Fruit fly (Drosophila melanogaster) whole organism, embryonic: Measurements from ENCODE around the gene CG6738.

Experiments
- BtbVII ChIP-seq: fragments of 200-800 bp; sonication (Bioruptor generic); optimal IDR thresholded peaks from 3 replicates; lab custom pipeline; 2017; ENCODE audit warnings: missing biosample characterization, mild to moderate bottlenecking, missing genetic modification characterization
- CG12659 ChIP-seq: fragments of 200-800 bp; sonication (Bioruptor generic); optimal IDR thresholded peaks from 3 replicates; lab custom pipeline; 2017; ENCODE audit warnings: mild to moderate bottlenecking, missing biosample characterization, missing genetic modification reagents, missing genetic modification characterization
- CG12769 ChIP-seq: fragments of 200-800 bp; sonication (Bioruptor generic); optimal IDR thresholded peaks from 2 replicates; lab custom pipeline; 2019; ENCODE audit warnings: missing biosample characterization, mild to moderate bottlenecking, missing genetic modification characterization, moderate library complexity
- CG14860 ChIP-seq: fragments of 200-800 bp; sonication (Bioruptor generic); IDR thresholded peaks from 3 replicates; pipeline ENCODE4 v1.3.6; 2022; ENCODE audit warnings: missing biosample characterization, missing genetic modification characterization; ENCODE audit not compliant: partially characterized antibody
- CG15514 ChIP-seq: fragments of 200-800 bp; sonication (Bioruptor generic); optimal IDR thresholded peaks from 3 replicates; lab custom pipeline; 2017; ENCODE audit warnings: missing biosample characterization, missing genetic modification characterization, mild to moderate bottlenecking, moderate library complexity, missing genetic modification reagents
- CG18262 ChIP-seq: fragments of 200-800 bp; optimal IDR thresholded peaks from 3 replicates; lab custom pipeline; 2019; ENCODE audit warnings: missing biosample characterization, mild to moderate bottlenecking, missing genetic modification characterization, moderate library complexity
- CG2116 ChIP-seq: fragments of 200-800 bp; sonication (Bioruptor generic); optimal IDR thresholded peaks from 3 replicates; lab custom pipeline; 2018; ENCODE audit warnings: missing biosample characterization, mild to moderate bottlenecking, missing genetic modification characterization
- CG2120 ChIP-seq: fragments of 200-800 bp; sonication (Bioruptor generic); optimal IDR thresholded peaks from 3 replicates; lab custom pipeline; 2016; ENCODE audit warnings: missing biosample characterization, missing genetic modification characterization
- CG2129 ChIP-seq: fragments of 200-800 bp; sonication (Bioruptor generic); IDR thresholded peaks from 2 replicates; pipeline ENCODE4 v1.3.6; 2022; ENCODE audit warnings: missing biosample characterization, missing genetic modification characterization; ENCODE audit not compliant: partially characterized antibody
- CG2712 ChIP-seq: fragments of 200-800 bp; optimal IDR thresholded peaks from 3 replicates; lab custom pipeline; 2019; ENCODE audit warnings: missing biosample characterization, mild to moderate bottlenecking, missing genetic modification characterization, moderate library complexity
- CG30020 ChIP-seq: fragments of 200-800 bp; optimal IDR thresholded peaks from 2 replicates; lab custom pipeline; 2019; ENCODE audit warnings: missing biosample characterization, mild to moderate bottlenecking, missing genetic modification characterization, moderate library complexity
- CG33557 ChIP-seq: fragments of 200-800 bp; sonication (Bioruptor generic); optimal IDR thresholded peaks from 2 replicates; lab custom pipeline; 2019; ENCODE audit warnings: missing biosample characterization, mild to moderate bottlenecking, missing genetic modification characterization, moderate library complexity
- CG34224 ChIP-seq: fragments of 200-800 bp; sonication (Bioruptor generic); IDR thresholded peaks from 3 replicates; pipeline ENCODE4 v1.3.6; 2022; ENCODE audit warnings: missing biosample characterization, missing genetic modification characterization; ENCODE audit not compliant: partially characterized antibody
- CG42726 ChIP-seq: fragments of 200-800 bp; sonication (Bioruptor generic); IDR thresholded peaks from 2 replicates; pipeline ENCODE4 v1.3.6; 2022; ENCODE audit warnings: missing biosample characterization, missing genetic modification characterization; ENCODE audit not compliant: partially characterized antibody
- CG4328 ChIP-seq: fragments of 200-800 bp; sonication (Bioruptor generic); optimal IDR thresholded peaks from 3 replicates; lab custom pipeline; 2017; ENCODE audit warnings: missing biosample characterization, missing genetic modification reagents, missing genetic modification characterization
- CG4617 ChIP-seq: fragments of 200-800 bp; sonication (Bioruptor generic); optimal IDR thresholded peaks from 3 replicates; lab custom pipeline; 2016; ENCODE audit warnings: missing biosample characterization, missing genetic modification characterization, borderline replicate concordance
- CG6272 ChIP-seq: fragments of 200-800 bp; sonication (Bioruptor generic); IDR thresholded peaks from 2 replicates; pipeline ENCODE4 v1.3.6; 2022; ENCODE audit warnings: missing biosample characterization, missing genetic modification characterization
- CoRest ChIP-seq: fragments of 200-800 bp; sonication (Bioruptor generic); optimal IDR thresholded peaks from 3 replicates; lab custom pipeline; 2018; ENCODE audit warnings: missing biosample characterization, mild to moderate bottlenecking, missing genetic modification characterization, moderate library complexity
- Dip3 ChIP-seq: fragments of 200-800 bp; sonication (Bioruptor generic); optimal IDR thresholded peaks from 3 replicates; lab custom pipeline; 2016; ENCODE audit warnings: missing biosample characterization, missing genetic modification characterization
- Ets97D ChIP-seq: fragments of 200-800 bp; sonication (Bioruptor generic); optimal IDR thresholded peaks from 3 replicates; lab custom pipeline; 2016; ENCODE audit warnings: missing biosample characterization, missing genetic modification characterization
- HLH54F ChIP-seq: fragments of 200-800 bp; sonication (Bioruptor generic); optimal IDR thresholded peaks from 3 replicates; lab custom pipeline; 2016; ENCODE audit warnings: missing biosample characterization, missing genetic modification characterization
- Hmr ChIP-seq: fragments of 200-800 bp; sonication (Bioruptor generic); optimal IDR thresholded peaks from 3 replicates; lab custom pipeline; 2017; ENCODE audit warnings: mild to moderate bottlenecking, missing biosample characterization, missing genetic modification reagents, missing genetic modification characterization
- Hr3 ChIP-seq: fragments of 200-800 bp; sonication (Bioruptor generic); optimal IDR thresholded peaks from 3 replicates; lab custom pipeline; 2016; ENCODE audit warnings: missing biosample characterization, missing genetic modification characterization
- MESR4 ChIP-seq: fragments of 200-800 bp; sonication (Bioruptor generic); optimal IDR thresholded peaks from 2 replicates; lab custom pipeline; 2018; ENCODE audit warnings: missing biosample characterization, mild to moderate bottlenecking, missing genetic modification characterization, moderate library complexity
- Neu2 ChIP-seq: fragments of 200-800 bp; sonication (Bioruptor generic); optimal IDR thresholded peaks from 3 replicates; lab custom pipeline; 2016; ENCODE audit warnings: missing biosample characterization, missing genetic modification characterization, borderline replicate concordance
- NfI ChIP-seq: fragments of 200-800 bp; sonication (Bioruptor generic); optimal IDR thresholded peaks from 3 replicates; lab custom pipeline; 2018; ENCODE audit warnings: missing biosample characterization, mild to moderate bottlenecking, missing genetic modification characterization, moderate library complexity
- Oli ChIP-seq: fragments of 200-800 bp; sonication (Bioruptor generic); optimal IDR thresholded peaks from 2 replicates; lab custom pipeline; 2018; ENCODE audit warnings: missing biosample characterization, mild to moderate bottlenecking, missing genetic modification characterization, moderate library complexity
- Sin3A ChIP-seq: fragments of >200 bp; optimal IDR thresholded peaks from 2 replicates; lab custom pipeline; 2018
- Sry-β ChIP-seq: fragments of 200-800 bp; sonication (Bioruptor generic); optimal IDR thresholded peaks from 2 replicates; lab custom pipeline; 2018; ENCODE audit warnings: missing biosample characterization, mild to moderate bottlenecking, missing genetic modification characterization, moderate library complexity
- ato ChIP-seq: fragments of 200-800 bp; sonication (Bioruptor generic); IDR thresholded peaks from 2 replicates; pipeline ENCODE4 v1.3.6; 2022; ENCODE audit warnings: missing biosample characterization, missing genetic modification characterization; ENCODE audit not compliant: partially characterized antibody
- chinmo ChIP-seq: fragments of 200-800 bp; sonication (Bioruptor generic); IDR thresholded peaks from 4 replicates; pipeline ENCODE4 v1.3.6; 2022; ENCODE audit warnings: missing biosample characterization, missing genetic modification characterization; ENCODE audit not compliant: partially characterized antibody
- chn ChIP-seq: fragments of 200-800 bp; sonication (Bioruptor generic); optimal IDR thresholded peaks from 2 replicates; lab custom pipeline; 2016; ENCODE audit warnings: missing biosample characterization, missing genetic modification characterization
- crp ChIP-seq, 2 experiments: fragments of 200-800 bp; sonication (Bioruptor generic); optimal IDR thresholded peaks; 2 replicates in 1 of 2; 3 replicates in 1 of 2; lab custom pipeline; 2017; ENCODE audit warnings: missing biosample characterization in 2 of 2, missing genetic modification characterization in 2 of 2, mild to moderate bottlenecking in 1 of 2, moderate library complexity in 1 of 2
- dmrt11E ChIP-seq: fragments of 200-800 bp; sonication (Bioruptor generic); optimal IDR thresholded peaks from 3 replicates; lab custom pipeline; 2018; ENCODE audit warnings: missing biosample characterization, mild to moderate bottlenecking, missing genetic modification characterization, moderate library complexity
- dpn ChIP-seq, 2 experiments: fragments of 200-800 bp; sonication (Bioruptor generic); optimal IDR thresholded peaks; 3 replicates each; lab custom pipeline; 2016; ENCODE audit warnings: missing biosample characterization in 2 of 2, missing genetic modification characterization in 2 of 2
- eve ChIP-seq, 2 experiments: fragments of >200 bp; optimal IDR thresholded peaks; 2 replicates each; lab custom pipeline; 2017; ENCODE audit warnings: missing biosample characterization in 2 of 2, missing genetic modification characterization in 2 of 2
- fd102C ChIP-seq: fragments of 200-800 bp; sonication (Bioruptor generic); optimal IDR thresholded peaks from 2 replicates; lab custom pipeline; 2018; ENCODE audit warnings: missing biosample characterization, mild to moderate bottlenecking, missing genetic modification characterization, moderate library complexity
- hkb ChIP-seq, 2 experiments: fragments of 200-800 bp in 1 of 2; fragments of >200 bp in 1 of 2; sonication (Bioruptor generic) in 1 of 2; IDR thresholded peaks in 1 of 2; optimal IDR thresholded peaks in 1 of 2; 2 replicates each; pipeline versions ENCODE4 v1.3.6 to Lab custom; 2017 to 2022; ENCODE audit warnings: missing biosample characterization in 1 of 2, missing genetic modification characterization in 1 of 2
- ind ChIP-seq: fragments of 200-800 bp; sonication (Bioruptor generic); optimal IDR thresholded peaks from 3 replicates; lab custom pipeline; 2016; ENCODE audit warnings: missing biosample characterization, missing genetic modification characterization
- inv ChIP-seq: fragments of 200-800 bp; sonication (Bioruptor generic); IDR thresholded peaks from 2 replicates; pipeline ENCODE4 v1.3.6; 2022; ENCODE audit warnings: missing biosample characterization, missing genetic modification characterization; ENCODE audit not compliant: partially characterized antibody
- jigr1 ChIP-seq: fragments of 200-800 bp; sonication (Bioruptor generic); IDR thresholded peaks from 3 replicates; pipeline ENCODE4 v1.3.6; 2022; ENCODE audit warnings: missing biosample characterization, missing genetic modification characterization
- klu ChIP-seq: fragments of 200-800 bp; sonication (Bioruptor generic); IDR thresholded peaks from 2 replicates; pipeline ENCODE4 v1.3.6; 2022; ENCODE audit warnings: missing biosample characterization, missing genetic modification characterization
- lbe ChIP-seq: fragments of 200-800 bp; sonication (Bioruptor generic); optimal IDR thresholded peaks from 2 replicates; lab custom pipeline; 2016; ENCODE audit warnings: missing biosample characterization, mild to moderate bottlenecking, missing genetic modification characterization
- nmo ChIP-seq: fragments of 200-800 bp; sonication (Bioruptor generic); optimal IDR thresholded peaks from 2 replicates; lab custom pipeline; 2018; ENCODE audit warnings: missing biosample characterization, mild to moderate bottlenecking, missing genetic modification characterization, moderate library complexity
- pzg ChIP-seq: fragments of 200-800 bp; sonication (Bioruptor generic); optimal IDR thresholded peaks from 3 replicates; lab custom pipeline; 2018; ENCODE audit warnings: missing biosample characterization, mild to moderate bottlenecking, missing genetic modification characterization, moderate library complexity
- unc-4 ChIP-seq: fragments of 200-800 bp; sonication (Bioruptor generic); IDR thresholded peaks from 2 replicates; pipeline ENCODE4 v1.3.6; 2022; ENCODE audit warnings: missing biosample characterization, missing genetic modification characterization; ENCODE audit not compliant: partially characterized antibody

The CG6738 gene

DNA sequence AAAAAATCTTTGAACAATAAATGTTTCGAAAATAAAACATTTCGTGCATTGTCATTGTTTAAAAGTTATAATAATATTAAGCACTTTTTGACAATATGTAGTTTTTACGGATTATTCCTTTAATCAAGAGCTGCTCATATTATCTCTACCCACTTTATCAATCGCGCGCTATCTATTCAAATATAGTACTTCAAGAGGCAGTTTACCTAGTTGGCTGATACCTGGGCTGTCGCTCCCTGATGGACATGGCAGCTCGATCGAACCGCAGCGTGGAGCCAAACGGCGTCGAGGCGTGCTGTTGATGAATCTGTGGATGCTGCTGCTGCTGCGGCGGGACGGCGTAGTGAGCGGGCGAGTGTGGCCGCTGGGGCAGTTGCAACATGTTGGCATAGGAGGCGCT, 39.2 kb upstream of the CG6738 start:
- no peak for TF ChIP-seq HLH54F
- no peak for TF ChIP-seq CG12769 (tag; lab: Kevin White, UChicago)
- no peak for TF ChIP-seq CG2116 (GFP tag; lab: Kevin White, UChicago)
- no peak for TF ChIP-seq Sry-β (GFP tag; lab: Kevin White, UChicago)
- TF ChIP-seq fd102C (GFP tag; lab: Kevin White, UChicago): no peak
- TF ChIP-seq Sin3A (lab: Kevin White, UChicago): no peak
- TF ChIP-seq, all 482 proteins: peak for 0

DNA sequence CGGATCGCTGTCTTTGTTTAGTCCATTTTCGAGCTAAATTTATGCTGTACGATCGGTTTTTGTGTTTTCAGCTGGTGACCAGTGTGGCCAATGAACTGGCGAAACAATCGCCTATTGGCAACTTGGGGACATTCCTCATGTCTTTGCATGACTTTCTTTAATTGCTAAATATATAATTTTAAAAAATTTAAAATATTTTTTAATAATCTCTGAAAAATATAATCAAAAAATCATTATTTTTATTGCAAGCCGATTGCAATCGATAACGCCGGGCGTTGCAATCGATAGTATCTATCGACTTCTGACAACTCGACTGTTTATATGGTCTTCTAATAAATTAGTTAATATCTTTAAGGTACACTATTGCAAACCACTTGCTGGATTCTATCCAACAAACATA, 38.1 kb upstream of the CG6738 start, which contains the start of the genes sav and Ublcp1:
sav (minus strand) TSS at position 96 of the 400 bp plus-strand sequence.
Ublcp1 (plus strand) TSS at position 285 of the 400 bp plus-strand sequence.
- TF ChIP-seq Sin3A (lab: Kevin White, UChicago): peak; percentile 1
- TF ChIP-seq BtbVII (GFP tag; lab: Kevin White, UChicago): no peak
- TF ChIP-seq MESR4: peak; percentile 10
- TF ChIP-seq CG30020 (tag; lab: Kevin White, UChicago): peak; percentile 43
- TF ChIP-seq ind (GFP tag; lab: Kevin White, UChicago): peak; percentile 25
- peak; percentile 11 for TF ChIP-seq CG33557
- peak; percentile 64 for TF ChIP-seq nmo
- TF ChIP-seq Ets97D: peak; percentile 42
- peak; percentile 33 for TF ChIP-seq pzg (GFP tag; lab: Kevin White, UChicago)
- TF ChIP-seq CoRest (tag; lab: Kevin White, UChicago): peak; percentile 53
- TF ChIP-seq dpn (GFP tag; optimal IDR thresholded peaks at IDR 0.05; lab: Kevin White, UChicago): peak in 1 of 2 experiments; percentile 38
- no peak for TF ChIP-seq Dip3 (GFP tag; lab: Kevin White, UChicago)
- TF ChIP-seq Hr3 (GFP tag; lab: Kevin White, UChicago): peak; percentile 27
- TF ChIP-seq CG15514: peak; percentile 46
- TF ChIP-seq dmrt11E (tag; lab: Kevin White, UChicago): peak; percentile 32
- no peak for TF ChIP-seq hkb (optimal IDR thresholded peaks at IDR 0.05; lab: Kevin White, UChicago)
- 0 out of 2 replicates have a peak, but pooled peaks have one; percentile 13 for TF ChIP-seq hkb (GFP tag; IDR thresholded peaks at IDR 0.05; lab: Robert Waterston, UW)
- TF ChIP-seq jigr1 (GFP tag; lab: Robert Waterston, UW): no peak
- peak; percentile 6 for TF ChIP-seq chn
- TF ChIP-seq CG12659 (GFP tag; lab: Kevin White, UChicago): peak; percentile 65
- no peak for TF ChIP-seq Neu2
- TF ChIP-seq crp (GFP tag; optimal IDR thresholded peaks at IDR 0.05; lab: Kevin White, UChicago): peak in 1 of 2 experiments; percentile 76
- TF ChIP-seq ato (GFP tag; lab: Robert Waterston, UW): peak; percentile 59; the same call in 1 of the 2 replicates
- TF ChIP-seq Oli (tag; lab: Kevin White, UChicago): peak; percentile 16
- peak; percentile 84 for TF ChIP-seq CG14860 (GFP tag; lab: Robert Waterston, UW)
- TF ChIP-seq CG34224 (GFP tag; lab: Robert Waterston, UW): peak; percentile 92
- TF ChIP-seq chinmo (GFP tag; lab: Robert Waterston, UW): peak; percentile 71; the same call in 3 of the 4 replicates
- TF ChIP-seq CG2712 (tag; lab: Kevin White, UChicago): peak; percentile 61
- TF ChIP-seq Hmr (GFP tag; lab: Kevin White, UChicago): peak; percentile 6
- peak; percentile 85 for TF ChIP-seq CG4617 (GFP tag; lab: Kevin White, UChicago)
- TF ChIP-seq CG2129: peak; percentile 92
- TF ChIP-seq CG6272: peak; percentile 19; the same call in 1 of the 2 replicates
- TF ChIP-seq CG4328: no peak
- TF ChIP-seq CG18262 (tag; lab: Kevin White, UChicago): peak; percentile 55
- TF ChIP-seq klu (GFP tag; lab: Robert Waterston, UW): no peak
- peak; percentile 84 for TF ChIP-seq inv (GFP tag; lab: Robert Waterston, UW)
- peak; percentile 32 for TF ChIP-seq CG2120 (GFP tag; lab: Kevin White, UChicago)
- TF ChIP-seq CG42726: peak; percentile 72; the same call in 1 of the 2 replicates
- peak; percentile 61 for TF ChIP-seq lbe (GFP tag; lab: Kevin White, UChicago)
- no peak for TF ChIP-seq eve (GFP tag; optimal IDR thresholded peaks at IDR 0.05; lab: Kevin White, UChicago)
- peak; percentile 90 for TF ChIP-seq unc-4
- peak; percentile 11 for TF ChIP-seq NfI
